Fruit fly (Drosophila melanogaster) whole organism, embryonic: Measurements from ENCODE around the gene Herc4.

ENCODE experiments used
- Antp ChIP-seq: fragments of 200-800 bp; sonication (Bioruptor generic); optimal IDR thresholded peaks from 3 replicates; lab custom pipeline; 2016; ENCODE audit warnings: missing biosample characterization, missing genetic modification characterization
- Bteb2 ChIP-seq: fragments of 200-800 bp; sonication (Bioruptor generic); optimal IDR thresholded peaks from 2 replicates; lab custom pipeline; 2016; ENCODE audit warnings: missing biosample characterization, missing genetic modification characterization
- CG10366 ChIP-seq: fragments of 200-800 bp; sonication (Bioruptor generic); IDR thresholded peaks from 2 replicates; pipeline ENCODE4 v1.3.6; 2022; ENCODE audit warnings: missing biosample characterization, missing genetic modification characterization
- CG10543 ChIP-seq: fragments of 200-800 bp; sonication (Bioruptor generic); optimal IDR thresholded peaks from 3 replicates; lab custom pipeline; 2017; ENCODE audit warnings: missing biosample characterization, mild to moderate bottlenecking, missing genetic modification characterization, moderate library complexity
- CG10979 ChIP-seq: fragments of 200-800 bp; sonication (Bioruptor generic); optimal IDR thresholded peaks from 2 replicates; lab custom pipeline; 2018; ENCODE audit warnings: missing biosample characterization, mild to moderate bottlenecking, missing genetic modification characterization, moderate library complexity
- CG13123 ChIP-seq: fragments of 200-800 bp; sonication (Bioruptor generic); optimal IDR thresholded peaks from 2 replicates; lab custom pipeline; 2016; ENCODE audit warnings: missing biosample characterization, missing genetic modification characterization
- CG13624 ChIP-seq: fragments of 200-800 bp; sonication (Bioruptor generic); optimal IDR thresholded peaks from 2 replicates; lab custom pipeline; 2016; ENCODE audit warnings: missing biosample characterization, missing genetic modification characterization
- CG15601 ChIP-seq: fragments of 200-800 bp; sonication (Bioruptor generic); optimal IDR thresholded peaks from 3 replicates; lab custom pipeline; 2019; ENCODE audit warnings: missing biosample characterization, mild to moderate bottlenecking, missing genetic modification characterization, moderate library complexity
- CG1647 ChIP-seq: fragments of 200-800 bp; sonication (Bioruptor generic); optimal IDR thresholded peaks from 3 replicates; lab custom pipeline; 2016; ENCODE audit warnings: missing biosample characterization, missing genetic modification characterization
- CG18011 ChIP-seq: fragments of 200-800 bp; sonication (Bioruptor generic); optimal IDR thresholded peaks from 2 replicates; lab custom pipeline; 2017; ENCODE audit warnings: missing biosample characterization, missing genetic modification characterization, mild to moderate bottlenecking, moderate library complexity, missing genotype
- CG2678 ChIP-seq: fragments of 200-800 bp; sonication (Bioruptor generic); optimal IDR thresholded peaks from 3 replicates; lab custom pipeline; 2019; ENCODE audit warnings: missing biosample characterization, mild to moderate bottlenecking, missing genetic modification characterization, moderate library complexity
- CG2889 ChIP-seq: fragments of 200-800 bp; sonication (Bioruptor generic); IDR thresholded peaks from 3 replicates; pipeline ENCODE4 v1.3.6; 2022; ENCODE audit warnings: missing biosample characterization, missing genetic modification characterization
- CG32532 ChIP-seq: fragments of 200-800 bp; sonication (Bioruptor generic); IDR thresholded peaks from 2 replicates; pipeline ENCODE4 v1.3.6; 2022; ENCODE audit warnings: missing biosample characterization, missing genetic modification characterization
- CG3281 ChIP-seq: fragments of 200-800 bp; sonication (Bioruptor generic); optimal IDR thresholded peaks from 3 replicates; lab custom pipeline; 2017; ENCODE audit warnings: missing biosample characterization, mild to moderate bottlenecking, missing genetic modification characterization
- CG3838 ChIP-seq: fragments of 200-800 bp; sonication (Bioruptor generic); optimal IDR thresholded peaks from 3 replicates; lab custom pipeline; 2016; ENCODE audit warnings: missing biosample characterization, missing genetic modification characterization
- CG4360 ChIP-seq: fragments of 200-800 bp; sonication (Bioruptor generic); IDR thresholded peaks from 2 replicates; pipeline ENCODE4 v1.3.6; 2022; ENCODE audit warnings: missing biosample characterization, missing genetic modification characterization
- CG43689 ChIP-seq: fragments of 200-800 bp; sonication (Bioruptor generic); IDR thresholded peaks from 2 replicates; pipeline ENCODE4 v1.3.6; 2022; ENCODE audit warnings: missing biosample characterization, missing genetic modification characterization
- CG4730 ChIP-seq: fragments of 200-800 bp; sonication (Bioruptor generic); IDR thresholded peaks from 2 replicates; pipeline ENCODE4 v1.3.6; 2022; ENCODE audit warnings: missing biosample characterization, missing genetic modification characterization
- CG7372 ChIP-seq: fragments of 200-800 bp; sonication (Bioruptor generic); IDR thresholded peaks from 2 replicates; pipeline ENCODE4 v1.3.6; 2022; ENCODE audit warnings: missing biosample characterization, missing genetic modification characterization
- CG8924 ChIP-seq: fragments of 200-800 bp; optimal IDR thresholded peaks from 3 replicates; lab custom pipeline; 2019; ENCODE audit warnings: missing biosample characterization, mild to moderate bottlenecking, missing genetic modification characterization, moderate library complexity
- CHES-1-like ChIP-seq: fragments of 200-800 bp; sonication (Bioruptor generic); optimal IDR thresholded peaks from 2 replicates; lab custom pipeline; 2016; ENCODE audit warnings: missing biosample characterization, missing genetic modification characterization
- Chrac-16 ChIP-seq: fragments of 200-800 bp; sonication (Bioruptor generic); optimal IDR thresholded peaks from 3 replicates; lab custom pipeline; 2016; ENCODE audit warnings: missing biosample characterization, missing genetic modification characterization
- D19A ChIP-seq: fragments of 200-800 bp; optimal IDR thresholded peaks from 3 replicates; lab custom pipeline; 2019; ENCODE audit warnings: missing biosample characterization, mild to moderate bottlenecking, missing genetic modification characterization, moderate library complexity
- Dfd ChIP-seq, 2 experiments: fragments of >200 bp; optimal IDR thresholded peaks; 2 replicates each; lab custom pipeline; 2017; ENCODE audit warnings: missing biosample characterization in 2 of 2, missing genetic modification characterization in 2 of 2
- Gug ChIP-seq: fragments of 200-800 bp; sonication (Bioruptor generic); IDR thresholded peaks from 4 replicates; pipeline ENCODE4 v1.3.6; 2022; ENCODE audit warnings: missing biosample characterization, missing genetic modification characterization
- Lhr ChIP-seq: fragments of 200-800 bp; sonication (Bioruptor generic); optimal IDR thresholded peaks from 3 replicates; lab custom pipeline; 2017; ENCODE audit warnings: mild to moderate bottlenecking, missing biosample characterization, missing genetic modification reagents, missing genetic modification characterization
- Mes4 ChIP-seq: fragments of 200-800 bp; sonication (Bioruptor generic); optimal IDR thresholded peaks from 2 replicates; lab custom pipeline; 2016; ENCODE audit warnings: missing biosample characterization, missing genetic modification characterization
- NFAT ChIP-seq: fragments of 200-800 bp; sonication (Bioruptor generic); IDR thresholded peaks from 2 replicates; pipeline ENCODE4 v1.3.6; 2022; ENCODE audit warnings: missing biosample characterization, missing genetic modification characterization
- Nf-YB ChIP-seq: fragments of 200-800 bp; sonication (Bioruptor generic); optimal IDR thresholded peaks from 3 replicates; lab custom pipeline; 2019; ENCODE audit warnings: missing biosample characterization, mild to moderate bottlenecking, missing genetic modification characterization, moderate library complexity
- TFAM ChIP-seq: fragments of 200-800 bp; sonication (Bioruptor generic); optimal IDR thresholded peaks from 2 replicates; lab custom pipeline; 2017; ENCODE audit warnings: missing biosample characterization, missing genetic modification characterization, inconsistent platforms
- al ChIP-seq: fragments of 200-800 bp; sonication (Bioruptor generic); IDR thresholded peaks from 2 replicates; pipeline ENCODE4 v1.3.6; 2022; ENCODE audit warnings: missing biosample characterization, missing genetic modification characterization
- bsh ChIP-seq, 2 experiments: fragments of 200-800 bp; sonication (Bioruptor generic); optimal IDR thresholded peaks; 2 replicates each; lab custom pipeline; 2017 to 2018; ENCODE audit warnings: mild to moderate bottlenecking in 2 of 2, missing biosample characterization in 2 of 2, missing genetic modification characterization in 2 of 2, moderate library complexity in 1 of 2
- chif ChIP-seq, 2 experiments: fragments of 200-800 bp; sonication (Bioruptor generic); optimal IDR thresholded peaks; 3 replicates each; lab custom pipeline; 2016; ENCODE audit warnings: missing biosample characterization in 2 of 2, missing genetic modification characterization in 2 of 2
- ci ChIP-seq: fragments of 200-800 bp; sonication (Bioruptor generic); IDR thresholded peaks from 3 replicates; pipeline ENCODE4 v1.3.6; 2022; ENCODE audit warnings: missing biosample characterization, missing genetic modification characterization
- da ChIP-seq: fragments of 200-800 bp; sonication (Bioruptor generic); optimal IDR thresholded peaks from 2 replicates; lab custom pipeline; 2016; ENCODE audit warnings: missing biosample characterization, missing genetic modification characterization
- esg ChIP-seq: fragments of 200-800 bp; sonication (Bioruptor generic); conservative IDR thresholded peaks from 2 replicates; pipeline ENCODE4 v1.3.6; 2022; ENCODE audit warnings: missing biosample characterization, missing genetic modification characterization
- fu2 ChIP-seq: fragments of 200-800 bp; sonication (Bioruptor generic); optimal IDR thresholded peaks from 2 replicates; lab custom pipeline; 2016; ENCODE audit warnings: missing biosample characterization, missing genetic modification characterization
- gfzf ChIP-seq: fragments of 200-800 bp; sonication (Bioruptor generic); optimal IDR thresholded peaks from 2 replicates; lab custom pipeline; 2016; ENCODE audit warnings: missing biosample characterization, mild to moderate bottlenecking, missing genetic modification characterization, moderate library complexity
- grau ChIP-seq: fragments of 200-800 bp; optimal IDR thresholded peaks from 3 replicates; lab custom pipeline; 2019; ENCODE audit warnings: missing biosample characterization, mild to moderate bottlenecking, missing genetic modification characterization, moderate library complexity
- gt ChIP-seq: fragments of 200-800 bp; sonication (Bioruptor generic); IDR thresholded peaks from 2 replicates; pipeline ENCODE4 v1.3.6; 2022; ENCODE audit warnings: missing biosample characterization, missing genetic modification characterization
- kah ChIP-seq: fragments of 200-800 bp; sonication (Bioruptor generic); optimal IDR thresholded peaks from 2 replicates; lab custom pipeline; 2018; ENCODE audit warnings: missing biosample characterization, mild to moderate bottlenecking, missing genetic modification characterization
- lmd ChIP-seq: fragments of 200-800 bp; sonication (Bioruptor generic); IDR thresholded peaks from 2 replicates; pipeline ENCODE4 v1.3.6; 2022; ENCODE audit warnings: missing biosample characterization, missing genetic modification characterization
- org-1 ChIP-seq: fragments of 200-800 bp; sonication (Bioruptor generic); optimal IDR thresholded peaks from 2 replicates; lab custom pipeline; 2017; ENCODE audit warnings: missing biosample characterization, missing genetic modification characterization
- pita ChIP-seq: fragments of 200-800 bp; sonication (Bioruptor generic); optimal IDR thresholded peaks from 2 replicates; lab custom pipeline; 2017; ENCODE audit warnings: missing biosample characterization, mild to moderate bottlenecking, missing genetic modification characterization
- rib ChIP-seq: fragments of 200-800 bp; sonication (Bioruptor generic); IDR thresholded peaks from 2 replicates; pipeline ENCODE4 v1.3.6; 2022; ENCODE audit warnings: missing biosample characterization, missing genetic modification characterization
- sd ChIP-seq: fragments of 200-800 bp; sonication (Bioruptor generic); optimal IDR thresholded peaks from 3 replicates; lab custom pipeline; 2018; ENCODE audit warnings: missing biosample characterization, mild to moderate bottlenecking, missing genetic modification characterization, moderate library complexity
- seq ChIP-seq: fragments of 200-800 bp; sonication (Bioruptor generic); IDR thresholded peaks from 2 replicates; pipeline ENCODE4 v1.3.6; 2022; ENCODE audit warnings: missing biosample characterization, missing genetic modification characterization
- sr ChIP-seq: fragments of 200-800 bp; sonication (Bioruptor generic); IDR thresholded peaks from 3 replicates; pipeline ENCODE4 v1.3.6; 2022; ENCODE audit warnings: missing biosample characterization, missing genetic modification characterization
- tin ChIP-seq: fragments of 200-800 bp; sonication (Bioruptor generic); optimal IDR thresholded peaks from 3 replicates; lab custom pipeline; 2016; ENCODE audit warnings: missing biosample characterization, missing genetic modification characterization
- tll ChIP-seq, 2 experiments: fragments of 200-800 bp in 1 of 2; fragments of >200 bp in 1 of 2; sonication (Bioruptor generic) in 1 of 2; optimal IDR thresholded peaks; 2 replicates each; lab custom pipeline; 2017 to 2019; ENCODE audit warnings: missing biosample characterization in 2 of 2, missing genetic modification characterization in 2 of 2, mild to moderate bottlenecking in 1 of 2, moderate library complexity in 1 of 2

The Herc4 gene

dm6 chr3L:1313039-1313766 lies at the start of gene Herc4, which contains the start of gene sturkopf (continued):
- TF ChIP-seq CG18011 (GFP tag; lab: Kevin White, UChicago), result peak; percentile 57
- TF ChIP-seq Gug (GFP tag; lab: Robert Waterston, UW), result peak; percentile 62; the same call in 3 of the 4 replicates
- peak; percentile 24 for TF ChIP-seq al
- TF ChIP-seq Dfd (GFP tag; optimal IDR thresholded peaks at IDR 0.05; lab: Kevin White, UChicago), result peak in 1 of 2 experiments; percentile 9
- TF ChIP-seq org-1 (GFP tag; lab: Kevin White, UChicago), result peak; percentile 67
- TF ChIP-seq ci (GFP tag; lab: Robert Waterston, UW), result peak; percentile 68
- no peak for TF ChIP-seq gt (GFP tag; lab: Robert Waterston, UW)
- TF ChIP-seq Bteb2, result peak; percentile 73
- TF ChIP-seq sr, result no peak
- TF ChIP-seq CG4360 (GFP tag; lab: Robert Waterston, UW), result no peak
- TF ChIP-seq CG8924 (tag; lab: Kevin White, UChicago), result peak; percentile 85
- TF ChIP-seq D19A (tag; lab: Kevin White, UChicago), result no peak
- peak; percentile 50 for TF ChIP-seq CG4730 (GFP tag; lab: Robert Waterston, UW)
- peak; percentile 91 for TF ChIP-seq Antp (GFP tag; lab: Kevin White, UChicago)
- TF ChIP-seq lmd (GFP tag; lab: Robert Waterston, UW), result peak; percentile 65; the same call in 1 of the 2 replicates
- TF ChIP-seq da (GFP tag; lab: Kevin White, UChicago), result peak; percentile 47
- peak; percentile 29 for TF ChIP-seq CG1647
- no peak for TF ChIP-seq CG43689 (GFP tag; lab: Robert Waterston, UW)
- peak; percentile 68 for TF ChIP-seq CG3281 (GFP tag; lab: Kevin White, UChicago)
- TF ChIP-seq grau (tag; lab: Kevin White, UChicago), result peak; percentile 78
- peak; percentile 22 for TF ChIP-seq sd (tag; lab: Kevin White, UChicago)
- TF ChIP-seq fu2 (GFP tag; lab: Kevin White, UChicago), result peak; percentile 76
- peak; percentile 64 to 77 for TF ChIP-seq chif (GFP tag; optimal IDR thresholded peaks at IDR 0.05; lab: Kevin White, UChicago)
- TF ChIP-seq rib (GFP tag; lab: Robert Waterston, UW), result peak; percentile 21; the same call in 1 of the 2 replicates
- TF ChIP-seq CG2678 (tag; lab: Kevin White, UChicago), result peak; percentile 84
- peak; percentile 60 for TF ChIP-seq CG7372 (GFP tag; lab: Robert Waterston, UW)
- peak; percentile 93 for TF ChIP-seq CG10543 (GFP tag; lab: Kevin White, UChicago)
- no peak for TF ChIP-seq TFAM (GFP tag; lab: Kevin White, UChicago)
- TF ChIP-seq bsh (GFP tag; optimal IDR thresholded peaks at IDR 0.05; lab: Kevin White, UChicago), result peak in 1 of 2 experiments; percentile 44
- peak; percentile 46 for TF ChIP-seq gfzf (GFP tag; lab: Kevin White, UChicago)
- TF ChIP-seq CG3838 (GFP tag; lab: Kevin White, UChicago), result peak; percentile 50
- no peak for TF ChIP-seq seq (GFP tag; lab: Robert Waterston, UW)
- TF ChIP-seq esg (GFP tag; lab: Robert Waterston, UW), result peak; percentile 60; the same call in 1 of the 2 replicates
- TF ChIP-seq CG15601 (tag; lab: Kevin White, UChicago), result no peak
- peak in 1 of 2 experiments; percentile 21 for TF ChIP-seq tll (GFP tag; optimal IDR thresholded peaks at IDR 0.05; lab: Kevin White, UChicago)
- TF ChIP-seq CG32532, result peak; percentile 76
- peak; percentile 57 for TF ChIP-seq Chrac-16 (GFP tag; lab: Kevin White, UChicago)
- TF ChIP-seq tin, result peak; percentile 61
- peak; percentile 47; the same call in 1 of the 3 replicates for TF ChIP-seq CG2889
- TF ChIP-seq CG10366 (GFP tag; lab: Robert Waterston, UW), result peak; percentile 54
- no peak for TF ChIP-seq pita (GFP tag; lab: Kevin White, UChicago)
- peak; percentile 40 for TF ChIP-seq CG10979
- TF ChIP-seq Lhr, result peak; percentile 6
- TF ChIP-seq NFAT (GFP tag; lab: Robert Waterston, UW), result peak; percentile 77
- TF ChIP-seq Mes4 (GFP tag; lab: Kevin White, UChicago), result peak; percentile 48
- TF ChIP-seq CHES-1-like (GFP tag; lab: Kevin White, UChicago), result peak; percentile 74
- peak; percentile 78 for TF ChIP-seq CG13624
- no peak for TF ChIP-seq kah
- TF ChIP-seq CG13123 (GFP tag; lab: Kevin White, UChicago), result peak; percentile 43
- peak; percentile 49 for TF ChIP-seq Nf-YB
